Worm (Caenorhabditis elegans) whole organism, midembryonic: ENCODE data around the gene nop-1.

Experiments
- flt-1 ChIP-seq: fragments of 200-800 bp; sonication (Bioruptor generic); IDR thresholded peaks from 2 replicates; pipeline ENCODE4 v1.3.6; 2022; ENCODE audit warnings: missing genetic modification characterization, missing compliant biosample characterization
- klf-2 ChIP-seq: fragments of 200-800 bp; sonication (Bioruptor generic); conservative IDR thresholded peaks from 2 replicates; pipeline ENCODE4 v1.3.6; 2022; ENCODE audit warnings: missing genetic modification reagents, missing genetic modification characterization, missing compliant biosample characterization
- ref-1 ChIP-seq: fragments of 200-800 bp; sonication (Bioruptor generic); conservative IDR thresholded peaks from 2 replicates; pipeline ENCODE4 v1.3.6; 2022; ENCODE audit warnings: missing genetic modification reagents, missing genetic modification characterization, missing compliant biosample characterization
- ztf-29 ChIP-seq: fragments of 200-800 bp; sonication (Bioruptor generic); IDR thresholded peaks from 2 replicates; pipeline ENCODE4 v1.3.6; 2022; ENCODE audit warnings: missing genetic modification reagents, missing genetic modification characterization, missing compliant biosample characterization

DNA sequence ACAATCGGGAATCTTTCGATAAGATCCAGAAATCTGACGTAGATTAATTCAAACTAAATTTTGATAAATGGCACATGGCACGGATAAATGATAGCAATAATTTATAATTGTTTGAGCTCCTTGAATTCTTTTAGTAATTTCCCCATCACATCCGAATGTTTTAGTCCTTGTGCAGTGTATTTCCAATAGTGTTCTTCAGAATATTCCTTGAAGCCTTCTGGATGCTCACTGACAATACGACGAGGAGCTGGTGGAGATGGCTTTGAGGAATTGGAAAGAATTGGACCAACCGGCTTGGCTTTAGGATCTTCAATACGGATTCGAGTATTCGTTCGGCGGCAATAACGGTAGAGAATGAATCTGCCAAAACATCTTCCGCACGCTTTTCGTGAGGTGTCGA is 47.9 kb downstream of the nop-1 start:
- TF ChIP-seq ztf-29 (GFP tag; lab: Robert Waterston, UW) (no peak), flt-1 (GFP tag; lab: Robert Waterston, UW) (no peak), klf-2 (no peak), ref-1 (GFP tag; lab: Robert Waterston, UW) (no peak)
